Worm (Caenorhabditis elegans) whole organism, mixed stage, embryonic: ENCODE data around the gene F01D5.2.

ENCODE experiments used
- ham-2 ChIP-seq: fragments of 200-800 bp; sonication (Bioruptor generic); optimal IDR thresholded peaks from 2 replicates; lab custom pipeline; 2018; ENCODE audit warnings: mild to moderate bottlenecking, missing genetic modification characterization, missing compliant biosample characterization
- lin-13 ChIP-seq: fragments of 150-350 bp; optimal IDR thresholded peaks from 2 replicates; lab custom pipeline; 2014; ENCODE audit warnings: missing biosample characterization, missing genetic modification characterization
- nhr-12 ChIP-seq: fragments of 150-350 bp; optimal IDR thresholded peaks from 2 replicates; lab custom pipeline; 2014; ENCODE audit warnings: missing biosample characterization, missing genetic modification characterization
- nhr-237 ChIP-seq: fragments of 150-350 bp; optimal IDR thresholded peaks from 2 replicates; lab custom pipeline; 2014; ENCODE audit warnings: missing biosample characterization, missing genetic modification characterization
- snpc-4 ChIP-seq: fragments of 150-350 bp; optimal IDR thresholded peaks from 2 replicates; lab custom pipeline; 2014; ENCODE audit warnings: missing biosample characterization, missing genetic modification characterization
- unc-120 ChIP-seq: sonication (generic microtip); optimal IDR thresholded peaks from 2 replicates; lab custom pipeline; 2017; ENCODE audit warnings: missing genetic modification characterization, missing compliant biosample characterization; ENCODE audit not compliant: poor library complexity, severe bottlenecking
- ztf-11 ChIP-seq: fragments of 150-350 bp; optimal IDR thresholded peaks from 2 replicates; lab custom pipeline; 2014; ENCODE audit warnings: missing biosample characterization, missing genetic modification characterization

DNA sequence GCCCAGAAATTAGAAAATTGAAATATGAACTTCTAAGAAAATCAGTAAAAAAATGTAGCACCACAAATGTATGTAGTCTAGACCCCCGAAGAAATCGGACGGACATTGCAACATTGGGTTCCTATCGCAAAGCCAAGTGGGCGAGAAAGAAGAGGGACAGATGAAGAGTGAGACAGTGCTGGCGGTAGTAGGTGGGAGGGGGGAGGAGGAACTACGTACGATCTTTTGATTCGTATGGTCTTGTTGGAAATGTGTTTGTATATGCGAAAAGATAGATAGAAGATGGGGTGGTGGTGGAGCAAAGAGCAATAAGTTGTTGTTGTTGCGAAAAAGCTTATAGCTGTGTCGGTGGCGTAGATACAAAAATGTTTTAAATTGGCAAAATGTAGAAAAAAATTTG is 39.5 kb upstream of the F01D5.2 start:
- no peak for TF ChIP-seq snpc-4 (tag; lab: Kevin White, UChicago)
- TF ChIP-seq nhr-237, result peak; percentile 9
- no peak for TF ChIP-seq lin-13 (tag; lab: Kevin White, UChicago)
- no peak for TF ChIP-seq ztf-11 (tag; lab: Kevin White, UChicago)
- TF ChIP-seq unc-120 (tag; lab: Kevin White, UChicago), result no peak
- no peak for TF ChIP-seq nhr-12
- TF ChIP-seq ham-2 (GFP tag; lab: Kevin White, UChicago), result no peak
